Fruit fly (Drosophila melanogaster): Measurements from ENCODE around the gene Hel89B.

Gene Hel89B

dm6 chr3R:15972979-15973486 is at the start of gene Hel89B (continued):
- peak; percentile 45 for TF ChIP-seq chn (GFP tag; optimal IDR thresholded peaks at IDR 0.05)
- peak; percentile 51 for TF ChIP-seq gro (GFP tag; optimal IDR thresholded peaks at IDR 0.05)
- peak; percentile 29 for TF ChIP-seq CG12744 (GFP tag; optimal IDR thresholded peaks at IDR 0.05)
- TF ChIP-seq CG34376 (GFP tag; optimal IDR thresholded peaks at IDR 0.05): no peak
- TF ChIP-seq trh (GFP tag; optimal IDR thresholded peaks at IDR 0.05): peak; percentile 6
- TF ChIP-seq en (GFP tag; optimal IDR thresholded peaks at IDR 0.05): no peak
- no peak for TF ChIP-seq CkIIα-i1 (GFP tag; IDR thresholded peaks at IDR 0.05)
- TF ChIP-seq CG14441 (GFP tag; IDR thresholded peaks at IDR 0.05): no peak
- peak; percentile 26 for TF ChIP-seq p53 (GFP tag; optimal IDR thresholded peaks at IDR 0.05)
- TF ChIP-seq az2 (GFP tag; optimal IDR thresholded peaks at IDR 0.05): peak; percentile 71
- no peak for TF ChIP-seq ap (GFP tag; IDR thresholded peaks at IDR 0.05)
- TF ChIP-seq CG6765 (GFP tag; optimal IDR thresholded peaks at IDR 0.05): no peak
- peak; percentile 82 for TF ChIP-seq NC2α (GFP tag; optimal IDR thresholded peaks at IDR 0.05)
- TF ChIP-seq Lhr (GFP tag; optimal IDR thresholded peaks at IDR 0.05): peak; percentile 84
- peak in 1 of 2 experiments; percentile 96 for TF ChIP-seq Dfd (GFP tag; optimal IDR thresholded peaks at IDR 0.05)
- TF ChIP-seq HmgD (GFP tag; optimal IDR thresholded peaks at IDR 0.05): no peak
- no peak for TF ChIP-seq Poxn (GFP tag; IDR thresholded peaks at IDR 0.05)
- TF ChIP-seq pnt (GFP tag; optimal IDR thresholded peaks at IDR 0.05): peak; percentile 57
- no peak for TF ChIP-seq CG34422 (GFP tag; IDR thresholded peaks at IDR 0.05)
- peak; percentile 59 for TF ChIP-seq shn (GFP tag; optimal IDR thresholded peaks at IDR 0.05)
- no peak for TF ChIP-seq wor (GFP tag; IDR thresholded peaks at IDR 0.05)
- no peak for TF ChIP-seq corto (GFP tag; optimal IDR thresholded peaks at IDR 0.05)
- TF ChIP-seq hb (GFP tag; IDR thresholded peaks at IDR 0.05; ENCODE audit: partially characterized antibody): no peak
- peak; percentile 69 for TF ChIP-seq Med (GFP tag)
- TF ChIP-seq Meics (GFP tag; optimal IDR thresholded peaks at IDR 0.05): peak; percentile 46
- TF ChIP-seq gem (tag; optimal IDR thresholded peaks at IDR 0.05): peak; percentile 84
- no peak for TF ChIP-seq CG4282 (GFP tag; optimal IDR thresholded peaks at IDR 0.05)
- peak; percentile 12 for TF ChIP-seq CG7928 (GFP tag; optimal IDR thresholded peaks at IDR 0.05)
- TF ChIP-seq tio (GFP tag; optimal IDR thresholded peaks at IDR 0.05): peak; percentile 68
- no peak for TF ChIP-seq CG34224 (GFP tag; IDR thresholded peaks at IDR 0.05; ENCODE audit: partially characterized antibody)
- peak; percentile 81 for TF ChIP-seq lilli (GFP tag; optimal IDR thresholded peaks at IDR 0.05)
- peak; percentile 46 for TF ChIP-seq cato (GFP tag; optimal IDR thresholded peaks at IDR 0.05; ENCODE audit: borderline replicate concordance)
- no peak for TF ChIP-seq kah (GFP tag; optimal IDR thresholded peaks at IDR 0.05)
- peak; percentile 62 for TF ChIP-seq Jarid2 (GFP tag; optimal IDR thresholded peaks at IDR 0.05)
- peak; percentile 22 for TF ChIP-seq kay (GFP tag; optimal IDR thresholded peaks at IDR 0.05)
- TF ChIP-seq ewg (GFP tag; optimal IDR thresholded peaks at IDR 0.05): no peak
- TF ChIP-seq GATAe (GFP tag; conservative IDR thresholded peaks at IDR 0.05): no peak
- TF ChIP-seq Dp (GFP tag; optimal IDR thresholded peaks at IDR 0.05): no peak
- peak; percentile 80 for TF ChIP-seq Xbp1 (GFP tag; optimal IDR thresholded peaks at IDR 0.05)
- TF ChIP-seq Gsc (GFP tag; IDR thresholded peaks at IDR 0.05): no peak
- no peak for TF ChIP-seq Asciz (GFP tag; optimal IDR thresholded peaks at IDR 0.05)
- no peak for TF ChIP-seq CG9932 (GFP tag; IDR thresholded peaks at IDR 0.05)
- no peak for TF ChIP-seq Oaz (GFP tag; IDR thresholded peaks at IDR 0.05)
- peak; percentile 45 for TF ChIP-seq CG18262 (tag; optimal IDR thresholded peaks at IDR 0.05)
- no peak for TF ChIP-seq CG8359 (GFP tag; optimal IDR thresholded peaks at IDR 0.05; ENCODE audit: borderline replicate concordance)
- no peak for TF ChIP-seq Bgb (GFP tag; IDR thresholded peaks at IDR 0.05; ENCODE audit: partially characterized antibody)
- TF ChIP-seq Hr51 (GFP tag; optimal IDR thresholded peaks at IDR 0.05): peak; percentile 22 to 52
- no peak; the same call in 2 of the 3 replicates for TF ChIP-seq CG11093 (GFP tag; IDR thresholded peaks at IDR 0.05)
- TF ChIP-seq CG9797 (GFP tag; optimal IDR thresholded peaks at IDR 0.05): peak; percentile 90
- TF ChIP-seq CG15479 (GFP tag; optimal IDR thresholded peaks at IDR 0.05): no peak
- TF ChIP-seq CG18764 (GFP tag; optimal IDR thresholded peaks at IDR 0.05): peak; percentile 51
